Worm (Caenorhabditis elegans): Measurements from ENCODE around the gene Y113G7C.1.
"Not testable (repeated sequence)": the region's sequence is repeated elsewhere in the genome, so short reads cannot be mapped to it uniquely, and the experiment has no call there.

Gene Y113G7C.1

ce11 chrV:20356472-20356871, 38.9 kb downstream of the Y113G7C.1 start, which contains the start of gene grd-11:
grd-11 (plus strand) TSS chrV:20356772.
- no peak for TF ChIP-seq lin-11 (tag; optimal IDR thresholded peaks at IDR 0.05)
- TF ChIP-seq nhr-129 (tag; optimal IDR thresholded peaks at IDR 0.05), result no peak
- no peak for TF ChIP-seq mdl-1 (tag; optimal IDR thresholded peaks at IDR 0.05)
- TF ChIP-seq unc-55 (GFP tag; optimal IDR thresholded peaks at IDR 0.05), result no peak
- TF ChIP-seq ztf-11 (tag; optimal IDR thresholded peaks at IDR 0.05), result no peak
- TF ChIP-seq nhr-77 (tag; optimal IDR thresholded peaks at IDR 0.05), result no peak
- no peak for TF ChIP-seq unc-39 (tag; optimal IDR thresholded peaks at IDR 0.05)
- TF ChIP-seq elt-1 (tag; optimal IDR thresholded peaks at IDR 0.05), result no peak
- no peak for TF ChIP-seq ZK546.5 (tag; optimal IDR thresholded peaks at IDR 0.05)
- no peak for TF ChIP-seq zag-1 (tag; optimal IDR thresholded peaks at IDR 0.05)

- TF ChIP-seq mbf-1 (tag; optimal IDR thresholded peaks at IDR 0.05) (no peak), ztf-11 (tag; optimal IDR thresholded peaks at IDR 0.05) (no peak), nhr-12 (tag; optimal IDR thresholded peaks at IDR 0.05) (no peak), nhr-11 (tag; optimal IDR thresholded peaks at IDR 0.05) (no peak), R02D3.7 (tag; optimal IDR thresholded peaks at IDR 0.05) (no peak), gmeb-1 (tag; optimal IDR thresholded peaks at IDR 0.05) (no peak), lin-39 (tag; optimal IDR thresholded peaks at IDR 0.05) (no peak), lin-13 (GFP tag; optimal IDR thresholded peaks at IDR 0.05) (no peak), ceh-82 (tag; optimal IDR thresholded peaks at IDR 0.05) (no peak), aly-2 (tag; optimal IDR thresholded peaks at IDR 0.05) (no peak), nhr-129 (tag; optimal IDR thresholded peaks at IDR 0.05) (no peak), blmp-1 (tag; optimal IDR thresholded peaks at IDR 0.05; ENCODE audit: insufficient read depth) (no peak), alr-1 (tag; optimal IDR thresholded peaks at IDR 0.05) (no peak), elt-3 (tag; optimal IDR thresholded peaks at IDR 0.05) (no peak), dmd-4 (tag; optimal IDR thresholded peaks at IDR 0.05) (no peak), sem-4 (tag; optimal IDR thresholded peaks at IDR 0.05) (no peak), C34F6.9 (tag; optimal IDR thresholded peaks at IDR 0.05) (no peak), ZK546.5 (tag; optimal IDR thresholded peaks at IDR 0.05) (no peak)
These were observed 49.3 kb downstream of the Y113G7C.1 start, which contains the start of gene K02E2.8 for ce11 chrV:20366839-20367238. K02E2.8 (minus strand) TSS chrV:20366939.

ce11 chrV:20369153-20369552, 51.6 kb downstream of the Y113G7C.1 start, which contains the start of gene srh-177:
srh-177 (minus strand) TSS chrV:20369253.
- TF ChIP-seq aly-2, nhr-77, nhr-25 (tag; optimal IDR thresholded peaks at IDR 0.05): not testable (repeated sequence)

Measured in whole organism, L2 larva.